Worm (Caenorhabditis elegans): ENCODE results near the gene gpa-17.
A peak's percentile ranks its signal among the peaks of the same experiment; 100 is the strongest.

Gene gpa-17

ce11 chrIII:2586193-2586592 is at the start of gene gpa-17:
TSS of gene gpa-17 (plus strand) at chrIII:2586555.
- TF ChIP-seq ceh-44 (GFP tag; IDR thresholded peaks at IDR 0.05) (no peak), egl-27 (tag; optimal IDR thresholded peaks at IDR 0.05) (no peak), lim-7 (GFP tag; IDR thresholded peaks at IDR 0.05) (no peak), skn-1 (tag; optimal IDR thresholded peaks at IDR 0.05) (no peak), tag-97 (GFP tag; IDR thresholded peaks at IDR 0.05) (no peak), pha-4 (GFP tag; IDR thresholded peaks at IDR 0.05) (no peak), pha-4 (tag; optimal IDR thresholded peaks at IDR 0.05) (no peak), madf-5 (GFP tag; IDR thresholded peaks at IDR 0.05) (no peak), hlh-30 (tag; optimal IDR thresholded peaks at IDR 0.05; ENCODE audit: insufficient read depth) (no peak), nhr-111 (GFP tag; optimal IDR thresholded peaks at IDR 0.05) (no peak), nhr-41 (GFP tag; IDR thresholded peaks at IDR 0.05) (no peak), dve-1 (tag; optimal IDR thresholded peaks at IDR 0.05; ENCODE audit: insufficient read depth) (peak; percentile 37), spr-1 (tag; optimal IDR thresholded peaks at IDR 0.05) (no peak), mes-2 (tag; optimal IDR thresholded peaks at IDR 0.05; ENCODE audit: poor library complexity, severe bottlenecking) (peak; percentile 15), mdt-29 (GFP tag; IDR thresholded peaks at IDR 0.05) (no peak), zfp-2 (tag; optimal IDR thresholded peaks at IDR 0.05) (no peak), set-16 (GFP tag; IDR thresholded peaks at IDR 0.05) (no peak), unc-39 (tag; optimal IDR thresholded peaks at IDR 0.05) (no peak), unc-62 (GFP tag; optimal IDR thresholded peaks at IDR 0.05 in 1 of 2) (no peak), unc-62 (tag; optimal IDR thresholded peaks at IDR 0.05) (no peak), hmg-1.1 (GFP tag; IDR thresholded peaks at IDR 0.05) (no peak), ztf-11 (tag; optimal IDR thresholded peaks at IDR 0.05) (no peak), ces-1 (GFP tag; optimal IDR thresholded peaks at IDR 0.05) (no peak), hlh-11 (tag; optimal IDR thresholded peaks at IDR 0.05) (peak; percentile 47), vab-7 (GFP tag; IDR thresholded peaks at IDR 0.05) (no peak), lin-13 (GFP tag; optimal IDR thresholded peaks at IDR 0.05) (no peak), cey-2 (tag; optimal IDR thresholded peaks at IDR 0.05; ENCODE audit: borderline replicate concordance, insufficient read depth) (no peak), T26A8.4 (GFP tag; IDR thresholded peaks at IDR 0.05) (no peak), zfp-3 (GFP tag; conservative IDR thresholded peaks at IDR 0.05) (no peak), fos-1 (tag; optimal IDR thresholded peaks at IDR 0.05) (no peak), nhr-28 (tag; optimal IDR thresholded peaks at IDR 0.05) (peak; percentile 73), aha-1 (tag) (no peak), gei-8 (GFP tag; optimal IDR thresholded peaks at IDR 0.05) (no peak), nhr-48 (tag; optimal IDR thresholded peaks at IDR 0.05) (no peak), dmd-8 (GFP tag; IDR thresholded peaks at IDR 0.05) (no peak), arid-1 (GFP tag; conservative IDR thresholded peaks at IDR 0.05) (no peak), ama-1 (optimal IDR thresholded peaks at IDR 0.05) (no peak), fkh-10 (GFP tag; optimal IDR thresholded peaks at IDR 0.05) (no peak), pqm-1 (tag; optimal IDR thresholded peaks at IDR 0.05) (peak; percentile 73), zip-11 (GFP tag; IDR thresholded peaks at IDR 0.05) (no peak), dmd-9 (GFP tag; IDR thresholded peaks at IDR 0.05) (no peak), R02D3.7 (tag; optimal IDR thresholded peaks at IDR 0.05) (no peak), lin-29 (GFP tag; IDR thresholded peaks at IDR 0.05) (no peak), lin-1 (GFP tag; IDR thresholded peaks at IDR 0.05) (no peak), lir-3 (tag; optimal IDR thresholded peaks at IDR 0.05) (no peak), zip-2 (tag; optimal IDR thresholded peaks at IDR 0.05) (no peak), tra-1 (GFP tag; IDR thresholded peaks at IDR 0.05) (no peak), nhr-6 (tag; optimal IDR thresholded peaks at IDR 0.05) (peak; percentile 8), lsy-2 (tag; optimal IDR thresholded peaks at IDR 0.05) (no peak), ctbp-1 (GFP tag; IDR thresholded peaks at IDR 0.05) (no peak), T20F7.1 (GFP tag; optimal IDR thresholded peaks at IDR 0.05) (no peak), dpl-1 (GFP tag; optimal IDR thresholded peaks at IDR 0.05) (no peak), daf-16 (GFP tag; optimal IDR thresholded peaks at IDR 0.05) (no peak), daf-16 (tag; optimal IDR thresholded peaks at IDR 0.05) (peak; percentile 56)
